Fruit fly (Drosophila melanogaster) whole organism, embryonic: Measurements from ENCODE around the gene dtn.
A peak's percentile ranks its signal among the peaks of the same experiment; 100 is the strongest.

Experiments used
- Ada2b ChIP-seq: fragments of 200-800 bp; sonication (Bioruptor generic); IDR thresholded peaks from 2 replicates; pipeline ENCODE4 v1.3.6; 2022; ENCODE audit warnings: missing biosample characterization, missing genetic modification characterization
- Atf-2 ChIP-seq: fragments of 200-800 bp; sonication (Bioruptor generic); optimal IDR thresholded peaks from 2 replicates; lab custom pipeline; 2016; ENCODE audit warnings: missing biosample characterization, missing genetic modification characterization
- B-H2 ChIP-seq: fragments of 200-800 bp; sonication (Bioruptor generic); optimal IDR thresholded peaks from 2 replicates; lab custom pipeline; 2018; ENCODE audit warnings: missing biosample characterization, mild to moderate bottlenecking, missing genetic modification characterization
- CG10431 ChIP-seq: fragments of 200-800 bp; sonication (Bioruptor generic); optimal IDR thresholded peaks from 3 replicates; lab custom pipeline; 2018; ENCODE audit warnings: missing biosample characterization, mild to moderate bottlenecking, missing genetic modification characterization
- CG10959 ChIP-seq: fragments of 200-800 bp; sonication (Bioruptor generic); IDR thresholded peaks from 2 replicates; pipeline ENCODE4 v1.3.6; 2022; ENCODE audit warnings: missing biosample characterization, missing genetic modification characterization
- CG11504 ChIP-seq: fragments of 200-800 bp; sonication (Bioruptor generic); optimal IDR thresholded peaks from 3 replicates; lab custom pipeline; 2019; ENCODE audit warnings: missing biosample characterization, mild to moderate bottlenecking, missing genetic modification characterization, moderate library complexity
- CG14860 ChIP-seq: fragments of 200-800 bp; sonication (Bioruptor generic); IDR thresholded peaks from 3 replicates; pipeline ENCODE4 v1.3.6; 2022; ENCODE audit warnings: missing biosample characterization, missing genetic modification characterization; ENCODE audit not compliant: partially characterized antibody
- CG18476 ChIP-seq: fragments of 200-800 bp; sonication (Bioruptor generic); optimal IDR thresholded peaks from 2 replicates; lab custom pipeline; 2016; ENCODE audit warnings: missing biosample characterization, mild to moderate bottlenecking, missing genetic modification characterization
- CG2199 ChIP-seq: fragments of 200-800 bp; sonication (Bioruptor generic); IDR thresholded peaks from 3 replicates; pipeline ENCODE4 v1.3.6; 2022; ENCODE audit warnings: missing biosample characterization, missing genetic modification characterization
- CG34376 ChIP-seq: fragments of 200-800 bp; sonication (Bioruptor generic); optimal IDR thresholded peaks from 2 replicates; lab custom pipeline; 2018; ENCODE audit warnings: missing biosample characterization, mild to moderate bottlenecking, missing genetic modification characterization
- CG7556 ChIP-seq: fragments of 200-800 bp; sonication (Bioruptor generic); optimal IDR thresholded peaks from 2 replicates; lab custom pipeline; 2017; ENCODE audit warnings: missing biosample characterization, mild to moderate bottlenecking, missing genetic modification characterization
- CG7745 ChIP-seq: fragments of 200-800 bp; sonication (Bioruptor generic); optimal IDR thresholded peaks from 2 replicates; lab custom pipeline; 2018; ENCODE audit warnings: missing biosample characterization, mild to moderate bottlenecking, missing genetic modification characterization, moderate library complexity
- CG7987 ChIP-seq: fragments of 200-800 bp; sonication (Bioruptor generic); optimal IDR thresholded peaks from 2 replicates; lab custom pipeline; 2018; ENCODE audit warnings: missing biosample characterization, mild to moderate bottlenecking, missing genetic modification characterization, moderate library complexity
- CG8478 ChIP-seq: fragments of >200 bp; optimal IDR thresholded peaks from 2 replicates; lab custom pipeline; 2018
- CG9797 ChIP-seq: fragments of 200-800 bp; sonication (Bioruptor generic); optimal IDR thresholded peaks from 3 replicates; lab custom pipeline; 2018; ENCODE audit warnings: missing biosample characterization, mild to moderate bottlenecking, missing genetic modification characterization
- Camta ChIP-seq: fragments of 200-800 bp; sonication (Bioruptor generic); optimal IDR thresholded peaks from 2 replicates; lab custom pipeline; 2016; ENCODE audit warnings: missing biosample characterization, missing genetic modification characterization
- Dad ChIP-seq: fragments of 200-800 bp; sonication (Bioruptor generic); optimal IDR thresholded peaks from 3 replicates; lab custom pipeline; 2016; ENCODE audit warnings: missing biosample characterization, missing genetic modification characterization
- Fer1 ChIP-seq: fragments of 200-800 bp; sonication (Bioruptor generic); optimal IDR thresholded peaks from 2 replicates; lab custom pipeline; 2017; ENCODE audit warnings: missing biosample characterization, mild to moderate bottlenecking, missing genetic modification characterization
- GATAe ChIP-seq: fragments of 200-800 bp; sonication (Bioruptor generic); conservative IDR thresholded peaks from 2 replicates; pipeline ENCODE4 v1.3.6; 2022; ENCODE audit warnings: missing biosample characterization, missing genetic modification characterization
- HmgZ ChIP-seq: fragments of 200-800 bp; sonication (Bioruptor generic); optimal IDR thresholded peaks from 2 replicates; lab custom pipeline; 2018; ENCODE audit warnings: missing biosample characterization, mild to moderate bottlenecking, missing genetic modification characterization
- Hmr ChIP-seq: fragments of 200-800 bp; sonication (Bioruptor generic); optimal IDR thresholded peaks from 3 replicates; lab custom pipeline; 2017; ENCODE audit warnings: mild to moderate bottlenecking, missing biosample characterization, missing genetic modification reagents, missing genetic modification characterization
- Jarid2 ChIP-seq: fragments of 200-800 bp; sonication (Bioruptor generic); optimal IDR thresholded peaks from 3 replicates; lab custom pipeline; 2017; ENCODE audit warnings: mild to moderate bottlenecking, missing biosample characterization, missing genetic modification reagents, missing genetic modification characterization
- Trl ChIP-seq, 3 experiments: fragments of >200 bp in 2 of 3; fragments of 200-800 bp in 1 of 3; sonication (Bioruptor generic) in 1 of 3; optimal IDR thresholded peaks; 2 replicates in 1 of 3; 3 replicates in 2 of 3; lab custom pipeline; 2016 to 2017; ENCODE audit warnings: missing biosample characterization in 1 of 3, missing genetic modification characterization in 1 of 3
- bigmax ChIP-seq: fragments of 200-800 bp; sonication (Bioruptor generic); optimal IDR thresholded peaks from 2 replicates; lab custom pipeline; 2018; ENCODE audit warnings: missing biosample characterization, mild to moderate bottlenecking, missing genetic modification characterization
- cg ChIP-seq: fragments of 200-800 bp; sonication (Bioruptor generic); optimal IDR thresholded peaks from 3 replicates; lab custom pipeline; 2019; ENCODE audit warnings: missing biosample characterization, mild to moderate bottlenecking, missing genetic modification characterization, moderate library complexity
- chif ChIP-seq, 2 experiments: fragments of 200-800 bp; sonication (Bioruptor generic); optimal IDR thresholded peaks; 3 replicates each; lab custom pipeline; 2016; ENCODE audit warnings: missing biosample characterization in 2 of 2, missing genetic modification characterization in 2 of 2
- chm ChIP-seq: fragments of 200-800 bp; sonication (Bioruptor generic); IDR thresholded peaks from 2 replicates; pipeline ENCODE4 v1.3.6; 2022; ENCODE audit warnings: missing biosample characterization, missing genetic modification characterization
- ci ChIP-seq: fragments of 200-800 bp; sonication (Bioruptor generic); IDR thresholded peaks from 3 replicates; pipeline ENCODE4 v1.3.6; 2022; ENCODE audit warnings: missing biosample characterization, missing genetic modification characterization
- crol ChIP-seq: fragments of 200-800 bp; sonication (Bioruptor generic); IDR thresholded peaks from 2 replicates; pipeline ENCODE4 v1.3.6; 2022; ENCODE audit warnings: missing biosample characterization, missing genetic modification characterization
- ewg ChIP-seq: fragments of 200-800 bp; sonication (Bioruptor generic); optimal IDR thresholded peaks from 3 replicates; lab custom pipeline; 2017; ENCODE audit warnings: mild to moderate bottlenecking, missing biosample characterization, missing genetic modification reagents, missing genetic modification characterization
- hbn ChIP-seq: fragments of 200-800 bp; sonication (Bioruptor generic); IDR thresholded peaks from 2 replicates; pipeline ENCODE4 v1.3.6; 2022; ENCODE audit warnings: missing biosample characterization, missing genetic modification characterization; ENCODE audit not compliant: partially characterized antibody
- kni ChIP-seq: fragments of 200-800 bp; sonication (Bioruptor generic); optimal IDR thresholded peaks from 3 replicates; lab custom pipeline; 2017; ENCODE audit warnings: mild to moderate bottlenecking, missing biosample characterization, missing genetic modification reagents, missing genetic modification characterization
- lov ChIP-seq, 2 experiments: fragments of 200-800 bp in 1 of 2; fragments of >200 bp in 1 of 2; sonication (Bioruptor generic) in 1 of 2; IDR thresholded peaks in 1 of 2; optimal IDR thresholded peaks in 1 of 2; 2 replicates in 1 of 2; 3 replicates in 1 of 2; pipeline versions ENCODE4 v1.3.6 to Lab custom; 2017 to 2022; ENCODE audit warnings: missing biosample characterization in 1 of 2, missing genetic modification characterization in 1 of 2
- nerfin-1 ChIP-seq: fragments of 200-800 bp; sonication (Bioruptor generic); optimal IDR thresholded peaks from 3 replicates; lab custom pipeline; 2019; ENCODE audit warnings: missing biosample characterization, mild to moderate bottlenecking, missing genetic modification characterization, moderate library complexity
- odd ChIP-seq: fragments of 200-800 bp; sonication (Bioruptor generic); optimal IDR thresholded peaks from 2 replicates; lab custom pipeline; 2017; ENCODE audit warnings: missing biosample characterization, mild to moderate bottlenecking, missing genetic modification characterization
- pfk ChIP-seq: fragments of 200-800 bp; sonication (Bioruptor generic); optimal IDR thresholded peaks from 2 replicates; lab custom pipeline; 2018; ENCODE audit warnings: missing biosample characterization, mild to moderate bottlenecking, missing genetic modification characterization, moderate library complexity
- tll ChIP-seq, 2 experiments: fragments of 200-800 bp in 1 of 2; fragments of >200 bp in 1 of 2; sonication (Bioruptor generic) in 1 of 2; optimal IDR thresholded peaks; 2 replicates each; lab custom pipeline; 2017 to 2019; ENCODE audit warnings: missing biosample characterization in 2 of 2, missing genetic modification characterization in 2 of 2, mild to moderate bottlenecking in 1 of 2, moderate library complexity in 1 of 2
- tna ChIP-seq: fragments of 200-800 bp; sonication (Bioruptor generic); IDR thresholded peaks from 2 replicates; pipeline ENCODE4 v1.3.6; 2022; ENCODE audit warnings: missing biosample characterization, missing genetic modification characterization; ENCODE audit not compliant: partially characterized antibody
- usp ChIP-seq: fragments of >200 bp; optimal IDR thresholded peaks from 2 replicates; lab custom pipeline; 2017; ENCODE audit warnings: missing biosample characterization, missing genetic modification characterization
- vnd ChIP-seq: fragments of 200-800 bp; sonication (Bioruptor generic); IDR thresholded peaks from 3 replicates; pipeline ENCODE4 v1.3.6; 2022; ENCODE audit warnings: missing biosample characterization, missing genetic modification characterization; ENCODE audit not compliant: partially characterized antibody
- zf30C ChIP-seq: fragments of 200-800 bp; sonication (Bioruptor generic); optimal IDR thresholded peaks from 3 replicates; lab custom pipeline; 2018; ENCODE audit warnings: missing biosample characterization, mild to moderate bottlenecking, missing genetic modification characterization

Gene dtn

DNA sequence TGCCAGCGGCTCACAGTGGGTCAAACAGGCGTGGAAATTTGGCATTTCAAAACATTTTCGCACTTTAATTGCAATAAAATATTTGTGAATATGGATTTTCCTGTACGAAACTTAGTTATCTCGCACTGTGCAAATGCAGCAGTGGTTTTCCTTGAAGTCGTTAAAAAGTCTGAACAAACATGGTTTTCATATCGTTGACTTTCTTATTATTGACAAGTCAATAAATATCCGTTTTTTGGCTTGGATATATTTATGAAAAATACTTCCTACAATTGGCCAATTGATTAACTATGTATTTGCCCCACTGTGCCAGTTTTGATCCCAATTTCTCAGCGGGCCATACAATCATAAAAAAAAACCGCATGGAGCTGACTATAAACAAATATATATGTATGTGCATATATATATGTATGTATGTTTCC, 40.0 kb downstream of the dtn start (continued):
- TF ChIP-seq tll (GFP tag; optimal IDR thresholded peaks at IDR 0.05; lab: Kevin White, UChicago) (peak in 1 of 2 experiments; percentile 71), chm (peak; percentile 83), HmgZ (tag; lab: Kevin White, UChicago) (peak; percentile 96), Camta (peak; percentile 96), vnd (GFP tag; lab: Robert Waterston, UW) (0 out of 3 replicates have a peak, but pooled peaks have one; percentile 29), Fer1 (GFP tag; lab: Kevin White, UChicago) (peak; percentile 94), GATAe (peak; percentile 76), Atf-2 (GFP tag; lab: Kevin White, UChicago) (peak; percentile 96), chif (GFP tag; optimal IDR thresholded peaks at IDR 0.05; lab: Kevin White, UChicago) (peak; percentile 96), CG10959 (GFP tag; lab: Robert Waterston, UW) (peak; percentile 90), hbn (GFP tag; lab: Robert Waterston, UW) (no peak), CG7987 (GFP tag; lab: Kevin White, UChicago) (peak; percentile 78), CG34376 (GFP tag; lab: Kevin White, UChicago) (peak; percentile 86), Ada2b (GFP tag; lab: Robert Waterston, UW) (peak; percentile 93), zf30C (no peak), CG9797 (GFP tag; lab: Kevin White, UChicago) (peak; percentile 35), CG8478 (lab: Kevin White, UChicago) (no peak), CG18476 (GFP tag; lab: Kevin White, UChicago) (peak; percentile 95), CG7556 (peak; percentile 97), B-H2 (peak; percentile 67), Jarid2 (GFP tag; lab: Kevin White, UChicago) (peak; percentile 85), Hmr (GFP tag; lab: Kevin White, UChicago) (peak; percentile 96), kni (GFP tag; lab: Kevin White, UChicago) (peak; percentile 71), usp (GFP tag; lab: Kevin White, UChicago) (no peak), tna (GFP tag; lab: Robert Waterston, UW) (no peak), CG14860 (GFP tag; lab: Robert Waterston, UW) (peak; percentile 52; the same call in 2 of the 3 replicates), lov (optimal IDR thresholded peaks at IDR 0.05; lab: Kevin White, UChicago) (no peak), lov (GFP tag; IDR thresholded peaks at IDR 0.05; lab: Robert Waterston, UW) (peak; percentile 89), nerfin-1 (tag; lab: Kevin White, UChicago) (peak; percentile 92), ewg (GFP tag; lab: Kevin White, UChicago) (peak; percentile 95)

DNA sequence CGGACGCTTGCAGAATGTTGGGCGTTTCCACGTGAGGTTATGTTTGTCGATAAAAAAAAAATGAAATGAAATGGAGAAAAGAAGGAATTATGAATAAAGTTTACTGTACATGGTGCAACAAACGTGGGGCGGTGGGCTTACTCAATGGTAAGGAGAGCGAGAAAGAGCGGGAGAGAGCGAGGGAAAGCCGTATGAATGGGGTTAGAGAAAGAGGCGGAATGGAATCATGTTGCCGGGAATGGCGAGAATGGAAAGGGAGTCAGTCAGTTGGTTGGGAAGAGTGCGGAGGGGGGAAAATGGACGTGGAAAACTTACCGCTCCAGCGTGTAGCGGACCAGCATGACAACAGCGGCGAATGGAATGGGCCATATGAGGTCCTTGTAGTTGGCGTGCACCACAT, 40.6 kb downstream of the dtn start:
- TF ChIP-seq Trl (optimal IDR thresholded peaks at IDR 0.05; lab: Kevin White, UChicago), result peak; percentile 30 to 58
- no peak for TF ChIP-seq Trl (GFP tag; optimal IDR thresholded peaks at IDR 0.05; lab: Kevin White, UChicago)
- TF ChIP-seq CG11504 (tag; lab: Kevin White, UChicago), result peak; percentile 29
- peak; percentile 91 for TF ChIP-seq CG10431 (GFP tag; lab: Kevin White, UChicago)
- TF ChIP-seq Camta, result no peak
- 0 out of 3 replicates have a peak, but pooled peaks have one; percentile 20 for TF ChIP-seq ci (GFP tag; lab: Robert Waterston, UW)
- TF ChIP-seq pfk (GFP tag; lab: Kevin White, UChicago), result peak; percentile 85
- peak; percentile 87 for TF ChIP-seq bigmax (GFP tag; lab: Kevin White, UChicago)
- TF ChIP-seq CG7745 (tag; lab: Kevin White, UChicago), result no peak
- TF ChIP-seq CG2199 (GFP tag; lab: Robert Waterston, UW), result no peak
- no peak for TF ChIP-seq Dad (GFP tag; lab: Kevin White, UChicago)
- peak; percentile 76 for TF ChIP-seq crol (GFP tag; lab: Robert Waterston, UW)
- TF ChIP-seq odd (GFP tag; lab: Kevin White, UChicago), result no peak
- TF ChIP-seq cg (GFP tag; lab: Kevin White, UChicago), result peak; percentile 39
- TF ChIP-seq, all 482 proteins: peak for 8
